Worm (Caenorhabditis elegans) whole organism, early embryonic: ENCODE results near the gene B0303.7.

Source experiments
- B0310.2 ChIP-seq: sonication (generic microtip); optimal IDR thresholded peaks from 2 replicates; lab custom pipeline; 2016; ENCODE audit warnings: mild to moderate bottlenecking, missing genetic modification characterization, missing compliant biosample characterization
- aly-1 ChIP-seq: sonication (generic microtip); optimal IDR thresholded peaks from 2 replicates; lab custom pipeline; 2016; ENCODE audit warnings: missing genetic modification characterization, missing compliant biosample characterization
- ama-1 ChIP-seq: fragments of 150-350 bp; optimal IDR thresholded peaks from 2 replicates; lab custom pipeline; 2014
- ceh-13 ChIP-seq: fragments of 200-800 bp; sonication (Bioruptor generic); optimal IDR thresholded peaks from 2 replicates; lab custom pipeline; 2018; ENCODE audit warnings: mild to moderate bottlenecking, missing genetic modification characterization, missing compliant biosample characterization
- ceh-36 ChIP-seq: sonication (generic microtip); optimal IDR thresholded peaks from 2 replicates; lab custom pipeline; 2016; ENCODE audit warnings: missing genetic modification characterization, inconsistent platforms, missing compliant biosample characterization
- ets-7 ChIP-seq: sonication (generic microtip); optimal IDR thresholded peaks from 2 replicates; lab custom pipeline; 2016; ENCODE audit warnings: missing genotype, missing genetic modification characterization, missing compliant biosample characterization
- flt-1 ChIP-seq: fragments of 200-800 bp; sonication (Bioruptor generic); IDR thresholded peaks from 2 replicates; pipeline ENCODE4 v1.3.6; 2022; ENCODE audit warnings: missing genetic modification characterization, missing compliant biosample characterization
- hmbx-1 ChIP-seq: sonication (generic microtip); optimal IDR thresholded peaks from 2 replicates; lab custom pipeline; 2016; ENCODE audit warnings: mild to moderate bottlenecking, missing genetic modification characterization, missing compliant biosample characterization
- hmg-4 ChIP-seq: fragments of 200-800 bp; sonication (Bioruptor generic); optimal IDR thresholded peaks from 2 replicates; lab custom pipeline; 2018; ENCODE audit warnings: mild to moderate bottlenecking, missing genetic modification characterization, missing compliant biosample characterization
- hnd-1 ChIP-seq: sonication (generic microtip); optimal IDR thresholded peaks from 2 replicates; lab custom pipeline; 2016; ENCODE audit warnings: missing genetic modification characterization, missing compliant biosample characterization
- scrt-1 ChIP-seq: fragments of 200-800 bp; sonication (Bioruptor generic); IDR thresholded peaks from 2 replicates; pipeline ENCODE4 v1.3.6; 2022; ENCODE audit warnings: missing genetic modification characterization, missing compliant biosample characterization
- tbx-11 ChIP-seq: fragments of 200-800 bp; sonication (Bioruptor generic); IDR thresholded peaks from 2 replicates; pipeline ENCODE4 v1.3.6; 2022; ENCODE audit warnings: missing genetic modification characterization, missing compliant biosample characterization
- tbx-37 ChIP-seq: fragments of 200-800 bp; sonication (Bioruptor generic); conservative IDR thresholded peaks from 2 replicates; pipeline ENCODE4 v1.3.6; 2022; ENCODE audit warnings: missing genetic modification reagents, missing genetic modification characterization, missing compliant biosample characterization
- tra-4 ChIP-seq: sonication (generic microtip); optimal IDR thresholded peaks from 2 replicates; lab custom pipeline; 2017; ENCODE audit warnings: missing genetic modification characterization, missing compliant biosample characterization

ce11 chrIII:8643639-8644038, 49.8 kb upstream of the B0303.7 start, which contains the start of gene twk-7:
- TF ChIP-seq flt-1 (GFP tag; lab: Robert Waterston, UW) (no peak), aly-1 (no peak), hmg-4 (GFP tag; lab: Kevin White, UChicago) (no peak), hmbx-1 (tag; lab: Kevin White, UChicago) (no peak), ama-1 (lab: Kevin White, UChicago) (no peak), ceh-36 (tag; lab: Kevin White, UChicago) (no peak), scrt-1 (GFP tag; lab: Robert Waterston, UW) (no peak), tra-4 (tag; lab: Kevin White, UChicago) (no peak), B0310.2 (tag; lab: Kevin White, UChicago) (no peak), tbx-11 (GFP tag; lab: Robert Waterston, UW) (no peak), ets-7 (tag; lab: Kevin White, UChicago) (no peak), ceh-13 (no peak), tbx-37 (no peak), hnd-1 (tag; lab: Kevin White, UChicago) (no peak)
